Worm (Caenorhabditis elegans) whole organism, late embryonic: Measurements from ENCODE around the gene oac-7.

ENCODE experiments used
- C08G9.2 ChIP-seq: sonication (generic microtip); optimal IDR thresholded peaks from 2 replicates; lab custom pipeline; 2016; ENCODE audit warnings: mild to moderate bottlenecking, missing genetic modification characterization, moderate library complexity, missing compliant biosample characterization
- C38D4.7 ChIP-seq: fragments of 200-800 bp; sonication (Bioruptor generic); optimal IDR thresholded peaks from 2 replicates; lab custom pipeline; 2018; ENCODE audit warnings: mild to moderate bottlenecking, missing genetic modification characterization, moderate library complexity, missing compliant biosample characterization
- K02D7.2 ChIP-seq: sonication (generic microtip); optimal IDR thresholded peaks from 2 replicates; lab custom pipeline; 2017; ENCODE audit warnings: mild to moderate bottlenecking, missing genetic modification characterization, missing compliant biosample characterization
- K09A11.1 ChIP-seq: sonication (generic microtip); optimal IDR thresholded peaks from 2 replicates; lab custom pipeline; 2017; ENCODE audit warnings: antibody characterized with exemption, mild to moderate bottlenecking, missing genetic modification characterization, missing compliant biosample characterization; ENCODE audit not compliant: insufficient read depth
- Y22D7AL.16 ChIP-seq: sonication (generic microtip); optimal IDR thresholded peaks from 2 replicates; lab custom pipeline; 2016; ENCODE audit warnings: missing genetic modification characterization, missing compliant biosample characterization
- ama-1 ChIP-seq: fragments of 150-350 bp; optimal IDR thresholded peaks from 2 replicates; lab custom pipeline; 2014
- ceh-2 ChIP-seq: sonication (generic microtip); optimal IDR thresholded peaks from 2 replicates; lab custom pipeline; 2016; ENCODE audit warnings: missing genotype, missing genetic modification characterization, missing compliant biosample characterization
- ceh-24 ChIP-seq: sonication (generic microtip); optimal IDR thresholded peaks from 2 replicates; lab custom pipeline; 2016; ENCODE audit warnings: mild to moderate bottlenecking, missing genetic modification characterization, missing compliant biosample characterization
- ceh-30 ChIP-seq: fragments of 150-350 bp; optimal IDR thresholded peaks from 2 replicates; lab custom pipeline; 2014; ENCODE audit warnings: missing biosample characterization, missing genetic modification characterization
- ceh-45 ChIP-seq: fragments of 200-800 bp; sonication (Bioruptor generic); IDR thresholded peaks from 2 replicates; pipeline ENCODE4 v1.3.6; 2022; ENCODE audit warnings: missing genetic modification reagents, missing genetic modification characterization, missing compliant biosample characterization
- ceh-48 ChIP-seq: sonication (generic microtip); optimal IDR thresholded peaks from 2 replicates; lab custom pipeline; 2016; ENCODE audit warnings: missing genetic modification characterization, inconsistent platforms, missing compliant biosample characterization
- ceh-9 ChIP-seq: sonication (generic microtip); optimal IDR thresholded peaks from 2 replicates; lab custom pipeline; 2016; ENCODE audit warnings: mild to moderate bottlenecking, missing genetic modification characterization, inconsistent platforms, missing compliant biosample characterization
- che-1 ChIP-seq: sonication (generic microtip); optimal IDR thresholded peaks from 2 replicates; lab custom pipeline; 2016; ENCODE audit warnings: mild to moderate bottlenecking, missing genetic modification characterization, missing compliant biosample characterization
- elt-4 ChIP-seq: sonication (generic microtip); optimal IDR thresholded peaks from 2 replicates; lab custom pipeline; 2016; ENCODE audit warnings: missing genetic modification characterization, missing compliant biosample characterization
- ets-4 ChIP-seq: sonication (generic microtip); optimal IDR thresholded peaks from 2 replicates; lab custom pipeline; 2016; ENCODE audit warnings: missing genetic modification characterization, missing compliant biosample characterization
- fax-1 ChIP-seq: sonication (generic microtip); optimal IDR thresholded peaks from 2 replicates; lab custom pipeline; 2016; ENCODE audit warnings: missing genotype, missing genetic modification characterization, missing compliant biosample characterization
- fkh-6 ChIP-seq: sonication (generic microtip); optimal IDR thresholded peaks from 2 replicates; lab custom pipeline; 2016; ENCODE audit warnings: missing genetic modification characterization, missing compliant biosample characterization
- gmeb-2 ChIP-seq: sonication (generic microtip); optimal IDR thresholded peaks from 2 replicates; lab custom pipeline; 2016; ENCODE audit warnings: missing genetic modification characterization, inconsistent platforms, missing compliant biosample characterization
- hlh-6 ChIP-seq: sonication (generic microtip); optimal IDR thresholded peaks from 2 replicates; lab custom pipeline; 2016; ENCODE audit warnings: missing genotype, missing genetic modification characterization, missing compliant biosample characterization
- lim-6 ChIP-seq: sonication (generic microtip); optimal IDR thresholded peaks from 2 replicates; lab custom pipeline; 2016; ENCODE audit warnings: missing genetic modification characterization, missing compliant biosample characterization
- lin-11 ChIP-seq: fragments of 200-800 bp; sonication (Bioruptor generic); optimal IDR thresholded peaks from 2 replicates; lab custom pipeline; 2018; ENCODE audit warnings: mild to moderate bottlenecking, missing genetic modification characterization, missing compliant biosample characterization
- madf-2 ChIP-seq: sonication (generic microtip); optimal IDR thresholded peaks from 2 replicates; lab custom pipeline; 2017; ENCODE audit warnings: missing genetic modification characterization, missing compliant biosample characterization
- mec-3 ChIP-seq: sonication (generic microtip); optimal IDR thresholded peaks from 2 replicates; lab custom pipeline; 2016; ENCODE audit warnings: borderline replicate concordance, missing genetic modification characterization, missing compliant biosample characterization
- nhr-11 ChIP-seq: fragments of 150-350 bp; optimal IDR thresholded peaks from 2 replicates; lab custom pipeline; 2014; ENCODE audit warnings: missing biosample characterization, missing genetic modification characterization
- npax-4 ChIP-seq: sonication (generic microtip); optimal IDR thresholded peaks from 2 replicates; lab custom pipeline; 2016; ENCODE audit warnings: missing genetic modification characterization, missing compliant biosample characterization
- odd-2 ChIP-seq: sonication (generic microtip); optimal IDR thresholded peaks from 2 replicates; lab custom pipeline; 2017; ENCODE audit warnings: antibody characterized with exemption, mild to moderate bottlenecking, missing genetic modification characterization, missing compliant biosample characterization
- pat-9 ChIP-seq: fragments of 200-800 bp; sonication (Bioruptor generic); optimal IDR thresholded peaks from 2 replicates; lab custom pipeline; 2018; ENCODE audit warnings: mild to moderate bottlenecking, missing genetic modification characterization, moderate library complexity, missing compliant biosample characterization
- pax-1 ChIP-seq: fragments of 150-350 bp; optimal IDR thresholded peaks from 2 replicates; lab custom pipeline; 2014; ENCODE audit warnings: missing biosample characterization, missing genetic modification characterization
- pha-4 ChIP-seq: fragments of 150-350 bp; optimal IDR thresholded peaks from 2 replicates; lab custom pipeline; 2018; ENCODE audit warnings: missing biosample characterization, missing genetic modification reagents, missing genetic modification characterization
- pros-1 ChIP-seq: fragments of 150-350 bp; optimal IDR thresholded peaks from 2 replicates; lab custom pipeline; 2014; ENCODE audit warnings: missing biosample characterization, missing genetic modification reagents, missing genetic modification characterization
- ref-2 ChIP-seq: sonication (generic microtip); optimal IDR thresholded peaks from 2 replicates; lab custom pipeline; 2016; ENCODE audit warnings: missing genetic modification characterization, missing compliant biosample characterization
- rnt-1 ChIP-seq: sonication (generic microtip); optimal IDR thresholded peaks from 2 replicates; lab custom pipeline; 2016; ENCODE audit warnings: missing genetic modification characterization, missing compliant biosample characterization
- sdc-2 ChIP-seq: sonication (generic microtip); optimal IDR thresholded peaks from 2 replicates; lab custom pipeline; 2016; ENCODE audit warnings: missing genotype, missing genetic modification characterization, missing compliant biosample characterization
- sox-2 ChIP-seq: fragments of 200-800 bp; sonication (Bioruptor generic); IDR thresholded peaks from 2 replicates; pipeline ENCODE4 v1.3.6; 2022; ENCODE audit warnings: missing genetic modification reagents, missing genetic modification characterization, missing compliant biosample characterization
- sox-4 ChIP-seq: sonication (generic microtip); optimal IDR thresholded peaks from 2 replicates; lab custom pipeline; 2017; ENCODE audit warnings: mild to moderate bottlenecking, missing genetic modification characterization, inconsistent platforms, missing compliant biosample characterization
- syd-9 ChIP-seq: sonication (generic microtip); optimal IDR thresholded peaks from 2 replicates; lab custom pipeline; 2016; ENCODE audit warnings: mild to moderate bottlenecking, missing genetic modification characterization, moderate library complexity, missing compliant biosample characterization
- unc-3 ChIP-seq, 2 experiments: fragments of 200-800 bp in 1 of 2; sonication (Bioruptor generic) in 1 of 2; sonication (generic microtip) in 1 of 2; conservative IDR thresholded peaks in 1 of 2; optimal IDR thresholded peaks in 1 of 2; 2 replicates each; pipeline versions ENCODE4 v1.3.6 to Lab custom; 2016 to 2022; ENCODE audit warnings: missing compliant biosample characterization in 2 of 2, missing genetic modification characterization in 2 of 2, missing genetic modification reagents in 1 of 2
- zip-5 ChIP-seq: sonication (generic microtip); optimal IDR thresholded peaks from 2 replicates; lab custom pipeline; 2016; ENCODE audit warnings: missing genetic modification characterization, missing compliant biosample characterization
- ztf-16 ChIP-seq: sonication (generic microtip); optimal IDR thresholded peaks from 2 replicates; lab custom pipeline; 2017; ENCODE audit warnings: missing genetic modification characterization, missing compliant biosample characterization

oac-7 gene

DNA sequence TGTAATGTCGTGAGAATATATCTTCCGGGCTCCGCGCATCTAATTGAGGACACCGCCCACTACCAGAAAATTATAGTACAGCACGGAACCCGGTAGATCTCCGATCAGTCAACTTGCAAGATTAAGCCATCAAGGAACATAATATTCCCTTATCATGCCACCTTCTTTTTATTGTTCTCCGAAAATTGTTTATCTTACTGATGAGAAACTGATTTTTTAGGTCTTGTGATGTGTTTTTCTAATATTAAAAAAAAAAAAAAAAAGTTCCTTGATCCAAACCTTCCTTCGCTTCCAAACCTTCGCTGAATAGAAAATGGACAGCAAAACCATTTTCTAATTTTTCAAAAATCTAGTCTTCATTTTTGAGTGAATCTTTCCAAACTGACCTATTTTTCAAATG is 19.2 kb downstream of the oac-7 start, which contains the start of gene F57G8.7:
Gene F57G8.7, plus strand, starts transcription at position 301 of the 400 bp plus-strand sequence.
- TF ChIP-seq odd-2 (tag; lab: Kevin White, UChicago) (no peak), che-1 (tag; lab: Kevin White, UChicago) (no peak), sox-4 (no peak), lim-6 (tag; lab: Kevin White, UChicago) (no peak), ama-1 (no peak), ceh-45 (GFP tag; lab: Robert Waterston, UW) (no peak), ceh-48 (no peak), madf-2 (tag; lab: Kevin White, UChicago) (no peak), gmeb-2 (no peak), ets-4 (tag; lab: Kevin White, UChicago) (no peak), pax-1 (tag; lab: Kevin White, UChicago) (no peak), pros-1 (tag; lab: Kevin White, UChicago) (no peak), pat-9 (tag; lab: Kevin White, UChicago) (no peak), sdc-2 (tag; lab: Kevin White, UChicago) (no peak), ceh-2 (tag; lab: Kevin White, UChicago) (no peak), fax-1 (tag; lab: Kevin White, UChicago) (no peak)

DNA sequence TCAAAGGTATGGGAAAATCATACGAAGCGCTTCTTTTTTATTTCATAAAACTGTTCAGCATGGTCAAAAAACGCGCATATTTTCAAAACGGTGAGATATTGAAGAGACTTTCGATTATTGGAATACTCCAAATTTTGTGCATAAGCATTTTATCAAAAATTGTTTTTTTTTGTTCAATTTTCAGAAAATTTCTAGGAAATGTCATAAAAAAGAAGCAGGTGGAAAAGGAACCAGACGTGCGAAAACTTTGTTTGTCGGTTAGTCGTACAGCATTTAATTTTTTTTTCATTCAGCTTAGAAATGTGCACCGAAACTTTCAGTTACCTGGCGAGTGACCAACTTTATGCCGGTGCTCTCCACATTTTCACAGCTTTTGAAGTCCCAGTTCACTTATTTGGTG is 23.8 kb downstream of the oac-7 start, which contains the start of gene srh-167:
Gene srh-167, plus strand, starts transcription at position 301 of the 400 bp plus-strand sequence.
- no peak for TF ChIP-seq sox-2 (GFP tag; lab: Robert Waterston, UW)
- TF ChIP-seq elt-4 (tag; lab: Kevin White, UChicago) = no peak
- TF ChIP-seq sox-4 = no peak
- no peak for TF ChIP-seq ceh-9 (tag; lab: Kevin White, UChicago)
- no peak for TF ChIP-seq K09A11.1 (tag; lab: Kevin White, UChicago)
- no peak for TF ChIP-seq C08G9.2 (tag; lab: Kevin White, UChicago)
- TF ChIP-seq mec-3 (tag; lab: Kevin White, UChicago) = no peak
- no peak for TF ChIP-seq pha-4 (tag; lab: Kevin White, UChicago)
- no peak for TF ChIP-seq syd-9 (tag; lab: Kevin White, UChicago)
- no peak for TF ChIP-seq rnt-1
- no peak for TF ChIP-seq ceh-24 (tag; lab: Kevin White, UChicago)
- TF ChIP-seq fkh-6 (tag; lab: Kevin White, UChicago) = no peak
- TF ChIP-seq hlh-6 (tag; lab: Kevin White, UChicago) = no peak
- no peak for TF ChIP-seq ceh-30 (tag; lab: Kevin White, UChicago)
- no peak for TF ChIP-seq ceh-48
- no peak for TF ChIP-seq Y22D7AL.16 (tag; lab: Kevin White, UChicago)
- TF ChIP-seq pat-9 (tag; lab: Kevin White, UChicago) = no peak
- no peak for TF ChIP-seq unc-3 (GFP tag; conservative IDR thresholded peaks at IDR 0.05; lab: Robert Waterston, UW)
- no peak for TF ChIP-seq unc-3 (tag; optimal IDR thresholded peaks at IDR 0.05; lab: Kevin White, UChicago)
- TF ChIP-seq ama-1 = no peak
- no peak for TF ChIP-seq sdc-2 (tag; lab: Kevin White, UChicago)

DNA sequence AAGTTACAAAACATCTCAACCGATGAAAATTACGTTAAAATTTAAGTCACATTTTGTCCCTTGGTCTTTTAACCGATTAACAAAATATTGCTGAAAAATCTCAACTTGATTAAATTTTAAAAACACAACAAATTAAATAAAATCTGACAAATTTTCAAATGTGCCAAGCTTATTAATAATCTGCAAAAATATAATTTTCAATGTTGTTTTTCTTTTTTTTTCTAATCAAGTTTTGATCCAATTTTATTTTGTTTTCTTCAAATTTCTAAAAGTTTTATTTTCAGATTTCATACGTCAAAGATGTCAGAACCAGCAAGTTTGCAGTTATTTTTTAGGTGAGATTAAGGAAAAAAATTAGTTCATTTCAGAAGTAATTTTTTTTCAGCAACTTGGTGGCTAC is 26.7 kb downstream of the oac-7 start, which contains the start of gene srw-87:
Gene srw-87, plus strand, starts transcription at position 301 of the 400 bp plus-strand sequence.
- TF ChIP-seq ref-2 (tag; lab: Kevin White, UChicago) = no peak
- no peak for TF ChIP-seq lin-11
- no peak for TF ChIP-seq ceh-24 (tag; lab: Kevin White, UChicago)
- no peak for TF ChIP-seq syd-9 (tag; lab: Kevin White, UChicago)
- no peak for TF ChIP-seq K02D7.2 (tag; lab: Kevin White, UChicago)
- TF ChIP-seq pros-1 (tag; lab: Kevin White, UChicago) = no peak
- TF ChIP-seq nhr-11 (tag; lab: Kevin White, UChicago) = no peak
- no peak for TF ChIP-seq K09A11.1 (tag; lab: Kevin White, UChicago)
- no peak for TF ChIP-seq sdc-2 (tag; lab: Kevin White, UChicago)
- no peak for TF ChIP-seq npax-4 (tag; lab: Kevin White, UChicago)
- TF ChIP-seq ztf-16 (tag; lab: Kevin White, UChicago) = no peak
- no peak for TF ChIP-seq zip-5 (tag; lab: Kevin White, UChicago)
- no peak for TF ChIP-seq C38D4.7 (GFP tag; lab: Kevin White, UChicago)
- TF ChIP-seq, all 69 proteins: peak for 0
